Worm (Caenorhabditis elegans): Measurements from ENCODE around the gene F20D6.9.

Gene F20D6.9

DNA sequence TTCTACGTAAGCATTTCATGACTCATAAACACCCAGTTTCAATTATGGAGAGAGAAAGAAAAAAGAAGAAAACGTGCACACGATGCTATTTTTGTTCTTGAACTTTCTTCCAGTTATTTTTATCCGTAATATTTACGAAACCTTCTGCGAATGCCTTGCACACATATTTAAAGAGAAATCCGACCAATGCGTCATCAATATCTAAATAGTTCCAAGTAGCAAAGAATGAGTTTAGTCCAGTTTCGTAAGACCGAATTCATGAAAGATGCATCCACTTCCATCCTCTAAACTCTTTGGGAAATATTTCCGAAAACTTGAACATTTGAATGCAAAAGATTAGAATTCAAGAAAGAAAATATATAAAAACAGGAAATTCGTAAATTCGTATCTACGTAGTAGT lies 8.1 kb downstream of the F20D6.9 start:
- no peak for TF ChIP-seq ref-1 (GFP tag; conservative IDR thresholded peaks at IDR 0.05)
- TF ChIP-seq ztf-29 (GFP tag; IDR thresholded peaks at IDR 0.05): no peak
- TF ChIP-seq cog-1 (tag; optimal IDR thresholded peaks at IDR 0.05): no peak
- TF ChIP-seq tab-1 (GFP tag; IDR thresholded peaks at IDR 0.05): no peak
- no peak for TF ChIP-seq med-1 (GFP tag; optimal IDR thresholded peaks at IDR 0.05; ENCODE audit: insufficient read depth)
- TF ChIP-seq flt-1 (GFP tag; IDR thresholded peaks at IDR 0.05): no peak
- no peak for TF ChIP-seq T22C8.4 (GFP tag; IDR thresholded peaks at IDR 0.05)
- TF ChIP-seq klf-2 (GFP tag; conservative IDR thresholded peaks at IDR 0.05): no peak
- TF ChIP-seq ztf-23 (GFP tag; IDR thresholded peaks at IDR 0.05): no peak

DNA sequence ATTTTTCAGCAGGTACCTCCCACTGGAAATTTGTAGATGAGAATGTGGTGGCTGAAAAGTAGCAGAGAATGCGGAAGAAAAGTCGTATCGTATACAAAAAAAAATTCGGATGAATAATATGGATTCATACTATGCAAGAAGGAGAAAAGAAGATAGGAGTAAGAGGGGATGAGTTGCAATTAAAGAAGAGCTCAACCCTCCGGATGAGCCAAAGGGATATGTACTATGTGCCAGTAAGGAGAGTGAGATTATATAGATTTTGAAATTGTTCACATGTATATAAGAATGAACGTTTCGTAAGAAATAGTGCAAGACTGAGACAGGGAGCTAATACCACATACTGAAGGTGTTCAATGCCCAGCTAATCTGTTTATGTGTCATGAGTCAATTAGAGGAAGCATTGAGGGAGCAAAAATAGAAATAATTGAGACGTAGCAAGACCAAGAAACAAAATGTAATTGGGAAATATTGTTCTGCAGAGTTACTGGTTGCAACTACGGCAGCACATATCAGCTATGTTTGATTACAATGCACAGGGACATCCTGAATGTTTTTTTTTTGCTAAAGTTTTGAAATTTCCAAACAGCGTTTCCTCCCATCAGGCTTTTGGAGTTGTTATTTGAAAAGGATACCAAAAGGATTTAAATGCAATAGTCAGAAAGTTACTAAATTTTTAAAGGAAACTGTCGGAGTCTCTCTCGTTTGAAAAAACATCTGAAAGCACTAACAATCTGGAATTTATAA lies 8.9 kb downstream of the F20D6.9 start, which contains the start of gene F20D6.8:
Gene F20D6.8 (minus strand): TSS at position 51 of the 744 bp plus-strand sequence.
- TF ChIP-seq ztf-29 (GFP tag; IDR thresholded peaks at IDR 0.05): no peak
- no peak for TF ChIP-seq klf-2 (GFP tag; conservative IDR thresholded peaks at IDR 0.05)
- TF ChIP-seq ref-1 (GFP tag; conservative IDR thresholded peaks at IDR 0.05): no peak
- no peak for TF ChIP-seq flt-1 (GFP tag; IDR thresholded peaks at IDR 0.05)
- TF ChIP-seq tab-1 (GFP tag; IDR thresholded peaks at IDR 0.05): no peak
- TF ChIP-seq T22C8.4 (GFP tag; IDR thresholded peaks at IDR 0.05): no peak
- no peak for TF ChIP-seq ztf-23 (GFP tag; IDR thresholded peaks at IDR 0.05)

DNA sequence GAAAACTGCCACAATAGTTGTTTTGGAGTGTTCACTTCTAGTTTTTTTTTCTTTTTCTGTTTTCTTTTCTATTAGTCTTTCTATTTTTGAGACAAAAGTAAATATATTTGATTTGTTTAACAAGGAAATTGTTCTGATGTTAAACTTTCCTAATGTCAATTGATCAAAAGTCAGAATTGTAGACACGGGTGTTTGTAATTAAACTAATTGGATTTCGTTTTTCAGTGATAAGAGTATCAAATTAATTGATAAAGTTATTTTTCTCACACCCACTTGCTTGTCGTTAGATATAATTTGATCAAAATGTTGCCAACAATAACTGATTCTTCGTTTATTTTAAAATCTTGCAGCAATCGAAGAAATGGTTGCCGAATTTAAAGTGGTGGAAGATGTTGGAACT lies 14.1 kb downstream of the F20D6.9 start:
- TF ChIP-seq ref-1 (GFP tag; conservative IDR thresholded peaks at IDR 0.05) (no peak), med-1 (GFP tag; optimal IDR thresholded peaks at IDR 0.05; ENCODE audit: insufficient read depth) (no peak), tab-1 (GFP tag; IDR thresholded peaks at IDR 0.05) (no peak), klf-2 (GFP tag; conservative IDR thresholded peaks at IDR 0.05) (no peak), cog-1 (tag; optimal IDR thresholded peaks at IDR 0.05) (no peak), ztf-23 (GFP tag; IDR thresholded peaks at IDR 0.05) (no peak), flt-1 (GFP tag; IDR thresholded peaks at IDR 0.05) (no peak), T22C8.4 (GFP tag; IDR thresholded peaks at IDR 0.05) (no peak), ztf-29 (GFP tag; IDR thresholded peaks at IDR 0.05) (no peak)

DNA sequence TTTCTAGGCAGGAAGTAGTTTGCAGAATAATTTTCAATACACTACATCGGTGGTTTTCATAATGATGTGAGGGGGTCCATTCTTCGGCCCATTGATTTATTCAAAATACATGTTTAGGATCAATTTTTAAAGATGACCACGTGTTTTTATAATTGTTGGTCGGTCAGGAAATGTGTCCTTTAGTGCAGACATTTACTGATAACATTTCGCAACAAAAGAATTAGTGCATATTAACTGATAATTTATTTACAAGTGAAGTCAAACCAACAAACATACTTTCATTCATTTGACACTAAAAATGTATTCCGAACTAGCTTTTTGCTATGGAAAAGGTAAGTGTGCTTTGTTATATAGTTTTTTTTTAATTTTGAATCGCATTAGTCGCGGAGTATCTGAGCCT lies 15.6 kb downstream of the F20D6.9 start, which contains the start of gene F20D6.5:
Gene F20D6.5 (plus strand): TSS at position 259 of the 400 bp plus-strand sequence.
- TF ChIP-seq ztf-29 (GFP tag; IDR thresholded peaks at IDR 0.05) (no peak), ztf-23 (GFP tag; IDR thresholded peaks at IDR 0.05) (no peak), ref-1 (GFP tag; conservative IDR thresholded peaks at IDR 0.05) (no peak), T22C8.4 (GFP tag; IDR thresholded peaks at IDR 0.05) (no peak)

DNA sequence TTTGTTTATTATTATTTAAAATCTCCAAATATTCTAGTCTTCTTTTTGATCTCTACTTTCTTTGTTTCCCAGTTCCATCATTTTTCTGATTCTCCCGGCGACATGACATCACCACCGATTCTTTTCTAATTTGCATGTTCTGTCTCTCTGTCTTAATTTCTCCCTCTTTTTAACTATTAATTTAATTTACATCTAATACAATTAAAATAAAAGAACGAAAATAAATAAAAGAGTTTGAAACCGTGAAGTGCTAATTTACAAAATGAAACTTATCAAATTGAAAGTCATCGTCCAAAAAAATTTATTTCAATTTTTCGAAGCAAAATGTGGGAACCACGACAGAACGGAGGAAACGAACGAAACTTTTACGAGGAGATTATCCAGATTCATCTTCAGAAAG lies 17.6 kb downstream of the F20D6.9 start, which contains the start of gene F20D6.6:
Gene F20D6.6 (plus strand): TSS at position 301 of the 400 bp plus-strand sequence.
- TF ChIP-seq ref-1 (GFP tag; conservative IDR thresholded peaks at IDR 0.05) (no peak), flt-1 (GFP tag; IDR thresholded peaks at IDR 0.05) (no peak), cog-1 (tag; optimal IDR thresholded peaks at IDR 0.05) (no peak), ztf-23 (GFP tag; IDR thresholded peaks at IDR 0.05) (no peak), klf-2 (GFP tag; conservative IDR thresholded peaks at IDR 0.05) (no peak), tab-1 (GFP tag; IDR thresholded peaks at IDR 0.05) (no peak), ztf-29 (GFP tag; IDR thresholded peaks at IDR 0.05) (no peak), med-1 (GFP tag; optimal IDR thresholded peaks at IDR 0.05; ENCODE audit: insufficient read depth) (no peak), T22C8.4 (GFP tag; IDR thresholded peaks at IDR 0.05) (no peak)

- TF ChIP-seq flt-1 (GFP tag; IDR thresholded peaks at IDR 0.05) (no peak), ztf-23 (GFP tag; IDR thresholded peaks at IDR 0.05) (no peak), tab-1 (GFP tag; IDR thresholded peaks at IDR 0.05) (no peak), T22C8.4 (GFP tag; IDR thresholded peaks at IDR 0.05) (no peak), med-1 (GFP tag; optimal IDR thresholded peaks at IDR 0.05; ENCODE audit: insufficient read depth) (no peak), cog-1 (tag; optimal IDR thresholded peaks at IDR 0.05) (no peak), klf-2 (GFP tag; conservative IDR thresholded peaks at IDR 0.05) (no peak), ref-1 (GFP tag; conservative IDR thresholded peaks at IDR 0.05) (no peak), ztf-29 (GFP tag; IDR thresholded peaks at IDR 0.05) (no peak)
Measured at ce11 chrV:8157446-8157845, 19.8 kb downstream of the F20D6.9 start, which contains the start of gene sul-2. TSS of gene sul-2 (plus strand) at chrV:8157746.

DNA sequence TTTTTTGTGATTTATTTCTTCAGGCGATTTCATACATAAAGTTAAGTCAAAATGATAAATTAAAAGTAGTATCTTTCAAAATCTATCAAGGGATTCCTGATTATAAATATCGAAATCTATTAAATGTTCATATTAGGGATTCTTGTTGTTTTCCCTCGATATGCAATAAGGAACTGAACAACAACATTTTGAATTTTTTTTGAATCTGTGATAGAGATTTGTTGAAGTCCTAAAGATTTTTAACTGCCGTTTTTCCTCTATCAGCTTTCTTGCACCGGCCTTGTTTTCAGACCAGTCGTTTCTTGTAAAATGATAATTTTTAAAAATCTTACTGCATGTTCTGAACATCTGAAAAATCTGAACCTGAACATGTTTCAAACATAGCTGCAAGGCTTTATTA lies 21.5 kb downstream of the F20D6.9 start:
- TF ChIP-seq tab-1 (GFP tag; IDR thresholded peaks at IDR 0.05) (no peak), flt-1 (GFP tag; IDR thresholded peaks at IDR 0.05) (no peak), ztf-29 (GFP tag; IDR thresholded peaks at IDR 0.05) (no peak), med-1 (GFP tag; optimal IDR thresholded peaks at IDR 0.05; ENCODE audit: insufficient read depth) (no peak), klf-2 (GFP tag; conservative IDR thresholded peaks at IDR 0.05) (no peak), T22C8.4 (GFP tag; IDR thresholded peaks at IDR 0.05) (no peak), ztf-23 (GFP tag; IDR thresholded peaks at IDR 0.05) (no peak), cog-1 (tag; optimal IDR thresholded peaks at IDR 0.05) (no peak), ref-1 (GFP tag; conservative IDR thresholded peaks at IDR 0.05) (no peak)

DNA sequence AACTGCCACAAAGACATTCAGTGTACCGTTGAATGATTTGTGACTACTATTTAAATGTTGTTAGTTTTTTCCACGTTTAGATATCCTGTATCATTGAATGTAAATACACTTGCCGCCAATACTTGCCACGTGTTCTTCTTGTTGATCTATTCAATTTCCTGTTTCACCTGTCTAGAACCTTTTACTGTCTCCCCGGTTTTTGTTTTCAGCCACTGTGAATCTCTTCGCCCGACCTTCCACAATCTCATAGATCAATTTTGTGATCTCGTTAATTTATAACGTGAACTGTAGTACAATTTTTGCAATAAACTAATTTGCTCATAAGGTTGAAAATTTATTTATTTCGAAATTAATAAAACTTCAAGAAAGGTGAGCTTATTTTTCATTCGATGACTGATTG lies 31.9 kb downstream of the F20D6.9 start, which contains the start of gene D1014.13:
Gene D1014.13 (plus strand): TSS at position 301 of the 400 bp plus-strand sequence.
- TF ChIP-seq ztf-29 (GFP tag; IDR thresholded peaks at IDR 0.05) (no peak), cog-1 (tag; optimal IDR thresholded peaks at IDR 0.05) (no peak), ref-1 (GFP tag; conservative IDR thresholded peaks at IDR 0.05) (no peak), klf-2 (GFP tag; conservative IDR thresholded peaks at IDR 0.05) (no peak), ztf-23 (GFP tag; IDR thresholded peaks at IDR 0.05) (no peak), tab-1 (GFP tag; IDR thresholded peaks at IDR 0.05) (no peak), flt-1 (GFP tag; IDR thresholded peaks at IDR 0.05) (no peak), med-1 (GFP tag; optimal IDR thresholded peaks at IDR 0.05; ENCODE audit: insufficient read depth) (no peak), T22C8.4 (GFP tag; IDR thresholded peaks at IDR 0.05) (no peak)

DNA sequence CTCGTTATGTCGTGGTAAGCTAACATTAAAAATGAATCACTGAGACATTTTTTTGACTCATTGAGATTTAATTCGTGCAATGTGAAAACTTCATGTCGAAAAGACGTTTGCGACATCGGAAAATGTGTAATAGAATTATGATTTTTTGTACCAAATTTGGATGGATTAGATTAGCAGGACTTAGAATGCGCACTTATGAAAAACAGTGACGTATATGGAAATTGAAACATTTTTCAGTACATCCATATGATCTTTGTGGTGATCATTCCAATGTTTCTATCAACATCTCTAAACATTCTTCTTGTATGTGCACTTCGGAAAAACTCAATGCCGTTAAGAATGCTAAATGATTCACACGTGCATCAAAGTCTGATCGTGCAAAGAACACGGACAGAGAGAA lies 32.7 kb downstream of the F20D6.9 start:
- TF ChIP-seq ztf-23 (GFP tag; IDR thresholded peaks at IDR 0.05): no peak
- TF ChIP-seq ztf-29 (GFP tag; IDR thresholded peaks at IDR 0.05): no peak
- TF ChIP-seq med-1 (GFP tag; optimal IDR thresholded peaks at IDR 0.05; ENCODE audit: insufficient read depth): no peak
- TF ChIP-seq klf-2 (GFP tag; conservative IDR thresholded peaks at IDR 0.05): no peak
- no peak for TF ChIP-seq cog-1 (tag; optimal IDR thresholded peaks at IDR 0.05)
- no peak for TF ChIP-seq tab-1 (GFP tag; IDR thresholded peaks at IDR 0.05)
- no peak for TF ChIP-seq flt-1 (GFP tag; IDR thresholded peaks at IDR 0.05)
- TF ChIP-seq T22C8.4 (GFP tag; IDR thresholded peaks at IDR 0.05): no peak
- TF ChIP-seq ref-1 (GFP tag; conservative IDR thresholded peaks at IDR 0.05): no peak

All from whole organism, midembryonic.